Worm (Caenorhabditis elegans): ENCODE results near the gene ZK177.2.

ce11 chrII:5561392-5561791 is 42.4 kb downstream of the ZK177.2 start, which contains the start of gene C17C3.3:
- TF ChIP-seq tra-4 (tag; optimal IDR thresholded peaks at IDR 0.05) (no peak), B0310.2 (tag; optimal IDR thresholded peaks at IDR 0.05) (no peak)
